Worm (Caenorhabditis elegans) whole organism, L1 larva: ENCODE measurements around the gene tba-4.

Experiments used
- C16A3.4 ChIP-seq: fragments of 150-350 bp; optimal IDR thresholded peaks from 2 replicates; lab custom pipeline; 2014; ENCODE audit warnings: missing biosample characterization, missing genetic modification characterization
- C34B4.2 ChIP-seq: sonication (generic microtip); optimal IDR thresholded peaks from 2 replicates; lab custom pipeline; 2017; ENCODE audit warnings: mild to moderate bottlenecking, missing genetic modification characterization, missing compliant biosample characterization
- aha-1 ChIP-seq: fragments of 150-350 bp; optimal IDR thresholded peaks from 2 replicates; lab custom pipeline; 2014; ENCODE audit warnings: missing biosample characterization, missing genetic modification characterization
- aly-2 ChIP-seq: fragments of 150-350 bp; optimal IDR thresholded peaks from 2 replicates; lab custom pipeline; 2014; ENCODE audit warnings: missing biosample characterization, missing genetic modification characterization
- ama-1 ChIP-seq: fragments of 150-350 bp; optimal IDR thresholded peaks from 2 replicates; lab custom pipeline; 2014
- blmp-1 ChIP-seq: fragments of 150-350 bp; optimal IDR thresholded peaks from 2 replicates; lab custom pipeline; 2014; ENCODE audit warnings: missing biosample characterization, missing genetic modification characterization
- ceh-63 ChIP-seq: fragments of 200-800 bp; sonication (Bioruptor generic); optimal IDR thresholded peaks from 2 replicates; lab custom pipeline; 2018; ENCODE audit warnings: mild to moderate bottlenecking, missing genetic modification characterization, missing compliant biosample characterization
- ceh-88 ChIP-seq: fragments of 200-800 bp; sonication (Bioruptor generic); IDR thresholded peaks from 2 replicates; pipeline ENCODE4 v1.3.6; 2022; ENCODE audit warnings: missing genetic modification characterization, missing compliant biosample characterization
- ceh-90 ChIP-seq: sonication (generic microtip); optimal IDR thresholded peaks from 2 replicates; lab custom pipeline; 2016; ENCODE audit warnings: missing genetic modification characterization, missing compliant biosample characterization
- ces-1 ChIP-seq: fragments of 150-350 bp; optimal IDR thresholded peaks from 2 replicates; lab custom pipeline; 2014; ENCODE audit warnings: missing biosample characterization, missing genetic modification reagents, missing genetic modification characterization
- dsc-1 ChIP-seq: sonication (generic microtip); optimal IDR thresholded peaks from 2 replicates; lab custom pipeline; 2016; ENCODE audit warnings: mild to moderate bottlenecking, missing genetic modification characterization, missing compliant biosample characterization
- egl-13 ChIP-seq: sonication (generic microtip); optimal IDR thresholded peaks from 2 replicates; lab custom pipeline; 2016; ENCODE audit warnings: missing genotype, missing genetic modification reagents, missing genetic modification characterization, missing compliant biosample characterization
- ets-5 ChIP-seq: fragments of 200-800 bp; sonication (Bioruptor generic); IDR thresholded peaks from 2 replicates; pipeline ENCODE4 v1.3.6; 2022; ENCODE audit warnings: missing genetic modification characterization, missing compliant biosample characterization
- fkh-10 ChIP-seq: sonication (generic microtip); optimal IDR thresholded peaks from 2 replicates; lab custom pipeline; 2017; ENCODE audit warnings: missing biosample characterization, missing genetic modification reagents, missing genetic modification characterization
- fkh-8 ChIP-seq: sonication (generic microtip); optimal IDR thresholded peaks from 2 replicates; lab custom pipeline; 2016; ENCODE audit warnings: mild to moderate bottlenecking, missing genetic modification characterization, missing compliant biosample characterization
- fos-1 ChIP-seq: fragments of 150-350 bp; optimal IDR thresholded peaks from 2 replicates; lab custom pipeline; 2014; ENCODE audit warnings: missing biosample characterization, missing genetic modification characterization
- grh-1 ChIP-seq: fragments of 200-800 bp; sonication (Bioruptor generic); IDR thresholded peaks from 2 replicates; pipeline ENCODE4 v1.3.6; 2022; ENCODE audit warnings: missing genetic modification reagents, missing genetic modification characterization, missing compliant biosample characterization
- hlh-17 ChIP-seq: fragments of 200-800 bp; sonication (Bioruptor generic); optimal IDR thresholded peaks from 2 replicates; lab custom pipeline; 2018; ENCODE audit warnings: missing genetic modification characterization, mild to moderate bottlenecking, missing compliant biosample characterization, moderate library complexity, borderline replicate concordance
- hlh-4 ChIP-seq: sonication (generic microtip); optimal IDR thresholded peaks from 2 replicates; lab custom pipeline; 2016; ENCODE audit warnings: mild to moderate bottlenecking, missing genetic modification characterization, missing compliant biosample characterization
- isw-1 ChIP-seq: fragments of 200-800 bp; sonication (Bioruptor generic); IDR thresholded peaks from 2 replicates; pipeline ENCODE4 v1.3.6; 2022; ENCODE audit warnings: missing genetic modification characterization, missing compliant biosample characterization
- lin-14 ChIP-seq: fragments of 200-800 bp; sonication (Bioruptor generic); optimal IDR thresholded peaks from 2 replicates; lab custom pipeline; 2018; ENCODE audit warnings: mild to moderate bottlenecking, missing genetic modification characterization, moderate library complexity, missing compliant biosample characterization
- lin-35 ChIP-seq, 2 experiments: fragments of 150-350 bp; optimal IDR thresholded peaks; 2 replicates each; lab custom pipeline; 2014; ENCODE audit warnings: missing biosample characterization in 2 of 2, missing genetic modification characterization in 2 of 2, missing genetic modification reagents in 2 of 2
- lir-3 ChIP-seq: sonication (generic microtip); optimal IDR thresholded peaks from 2 replicates; lab custom pipeline; 2016; ENCODE audit warnings: mild to moderate bottlenecking, missing genetic modification characterization, moderate library complexity, missing compliant biosample characterization; ENCODE audit not compliant: poor library complexity
- lsy-2 ChIP-seq, 2 experiments: fragments of 150-350 bp; optimal IDR thresholded peaks; 2 replicates each; lab custom pipeline; 2014; ENCODE audit warnings: missing biosample characterization in 2 of 2, missing genetic modification characterization in 2 of 2
- mab-9 ChIP-seq: fragments of 200-800 bp; sonication (Bioruptor generic); IDR thresholded peaks from 2 replicates; pipeline ENCODE4 v1.3.6; 2022; ENCODE audit warnings: missing genetic modification reagents, missing genetic modification characterization, missing compliant biosample characterization
- mef-2 ChIP-seq: fragments of 150-350 bp; optimal IDR thresholded peaks from 2 replicates; lab custom pipeline; 2014; ENCODE audit warnings: missing biosample characterization, missing genetic modification characterization
- mep-1 ChIP-seq: fragments of 150-350 bp; optimal IDR thresholded peaks from 2 replicates; lab custom pipeline; 2014; ENCODE audit warnings: missing biosample characterization, missing genetic modification characterization
- nhr-11 ChIP-seq: fragments of 150-350 bp; optimal IDR thresholded peaks from 2 replicates; lab custom pipeline; 2014; ENCODE audit warnings: missing biosample characterization, missing genetic modification characterization
- nhr-12 ChIP-seq: sonication (generic microtip); optimal IDR thresholded peaks from 2 replicates; lab custom pipeline; 2017; ENCODE audit warnings: missing biosample characterization, missing genetic modification characterization
- nhr-19 ChIP-seq: fragments of 200-800 bp; sonication (Bioruptor generic); conservative IDR thresholded peaks from 2 replicates; pipeline ENCODE4 v1.3.6; 2022; ENCODE audit warnings: missing genetic modification characterization, missing compliant biosample characterization
- nhr-237 ChIP-seq: fragments of 150-350 bp; optimal IDR thresholded peaks from 2 replicates; lab custom pipeline; 2014; ENCODE audit warnings: missing biosample characterization, missing genetic modification characterization
- nhr-28 ChIP-seq: fragments of 150-350 bp; optimal IDR thresholded peaks from 2 replicates; lab custom pipeline; 2014; ENCODE audit warnings: missing biosample characterization, missing genetic modification characterization
- nhr-47 ChIP-seq: sonication (generic microtip); optimal IDR thresholded peaks from 2 replicates; lab custom pipeline; 2016; ENCODE audit warnings: mild to moderate bottlenecking, missing genetic modification characterization, moderate library complexity, missing compliant biosample characterization
- nhr-76 ChIP-seq: sonication (generic microtip); optimal IDR thresholded peaks from 2 replicates; lab custom pipeline; 2017; ENCODE audit warnings: missing biosample characterization, missing genetic modification characterization
- pqm-1 ChIP-seq: sonication (generic microtip); optimal IDR thresholded peaks from 3 replicates; lab custom pipeline; 2017; ENCODE audit warnings: missing biosample characterization, missing genetic modification characterization
- rnt-1 ChIP-seq: sonication (generic microtip); optimal IDR thresholded peaks from 2 replicates; lab custom pipeline; 2016; ENCODE audit warnings: mild to moderate bottlenecking, missing genetic modification characterization, moderate library complexity, missing compliant biosample characterization
- skn-1 ChIP-seq: fragments of 150-350 bp; optimal IDR thresholded peaks from 2 replicates; lab custom pipeline; 2014; ENCODE audit warnings: missing biosample characterization, missing genetic modification characterization
- snu-23 ChIP-seq: sonication (generic microtip); optimal IDR thresholded peaks from 2 replicates; lab custom pipeline; 2016; ENCODE audit warnings: missing genetic modification characterization, missing compliant biosample characterization
- sptf-1 ChIP-seq: fragments of 150-350 bp; optimal IDR thresholded peaks from 2 replicates; lab custom pipeline; 2014; ENCODE audit warnings: missing biosample characterization, missing genetic modification characterization
- tbx-2 ChIP-seq: sonication (generic microtip); optimal IDR thresholded peaks from 2 replicates; lab custom pipeline; 2016; ENCODE audit warnings: missing genetic modification characterization, missing compliant biosample characterization
- tlp-1 ChIP-seq: fragments of 150-350 bp; optimal IDR thresholded peaks from 2 replicates; lab custom pipeline; 2014; ENCODE audit warnings: missing biosample characterization, missing genetic modification characterization
- unc-30 ChIP-seq: sonication (generic microtip); optimal IDR thresholded peaks from 2 replicates; lab custom pipeline; 2017; ENCODE audit warnings: missing biosample characterization, missing genetic modification characterization
- vab-15 ChIP-seq: sonication (generic microtip); optimal IDR thresholded peaks from 2 replicates; lab custom pipeline; 2017; ENCODE audit warnings: missing genotype, mild to moderate bottlenecking, missing genetic modification characterization, missing compliant biosample characterization
- xbp-1 ChIP-seq: sonication (generic microtip); optimal IDR thresholded peaks from 2 replicates; lab custom pipeline; 2016; ENCODE audit warnings: missing genetic modification characterization, missing compliant biosample characterization
- zip-4 ChIP-seq: fragments of 200-800 bp; sonication (Bioruptor generic); optimal IDR thresholded peaks from 2 replicates; lab custom pipeline; 2018; ENCODE audit warnings: mild to moderate bottlenecking, missing genetic modification characterization, moderate library complexity, missing compliant biosample characterization
- ztf-11 ChIP-seq, 2 experiments: sonication (generic microtip); optimal IDR thresholded peaks; 2 replicates each; lab custom pipeline; 2016 to 2017; ENCODE audit warnings: missing genetic modification characterization in 2 of 2, missing biosample characterization in 1 of 2, missing compliant biosample characterization in 1 of 2

tba-4 gene

DNA sequence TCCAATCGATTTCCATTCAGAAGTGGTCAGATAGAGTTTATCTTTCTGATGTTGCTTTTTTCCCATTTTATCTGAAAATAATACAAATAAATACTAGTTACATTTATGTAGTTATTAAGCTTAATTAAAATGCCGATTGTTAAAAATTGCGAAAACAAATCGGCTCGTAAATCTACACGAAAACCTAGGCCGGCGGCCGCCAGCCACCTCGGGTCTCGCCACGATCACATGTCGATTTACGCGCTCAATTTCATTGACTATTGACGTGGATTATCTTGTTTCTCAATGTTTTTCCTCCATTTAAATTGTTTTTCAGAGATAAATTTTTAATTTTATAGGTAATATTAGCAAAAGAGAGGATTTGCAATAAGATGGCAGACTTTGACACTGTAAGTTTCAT lies 46.0 kb upstream of the tba-4 start, which contains the start of the genes cyn-4 and copz-1 (continued):
- TF ChIP-seq pqm-1 (tag; lab: Kevin White, UChicago): no peak
- no peak for TF ChIP-seq hlh-17 (GFP tag; lab: Kevin White, UChicago)
- peak in 1 of 2 experiments; percentile 86 for TF ChIP-seq ztf-11 (tag; optimal IDR thresholded peaks at IDR 0.05; lab: Kevin White, UChicago)
- no peak for TF ChIP-seq C34B4.2 (tag; lab: Kevin White, UChicago)
- peak; percentile 60 for TF ChIP-seq grh-1 (GFP tag; lab: Robert Waterston, UW)
- no peak for TF ChIP-seq ces-1 (GFP tag; lab: Kevin White, UChicago)
- TF ChIP-seq blmp-1: peak; percentile 52
- TF ChIP-seq mab-9 (GFP tag; lab: Robert Waterston, UW): peak; percentile 54; the same call in 1 of the 2 replicates
- TF ChIP-seq C16A3.4 (tag; lab: Kevin White, UChicago): peak; percentile 80
- TF ChIP-seq egl-13 (tag; lab: Kevin White, UChicago): peak; percentile 78
- TF ChIP-seq nhr-12 (tag; lab: Kevin White, UChicago): no peak
- TF ChIP-seq nhr-28 (tag; lab: Kevin White, UChicago): no peak
- TF ChIP-seq tlp-1: no peak
- peak; percentile 84 for TF ChIP-seq ceh-90 (tag; lab: Kevin White, UChicago)
- TF ChIP-seq mef-2 (tag; lab: Kevin White, UChicago): no peak
- TF ChIP-seq hlh-4: no peak
- peak; percentile 40 for TF ChIP-seq nhr-237 (tag; lab: Kevin White, UChicago)
- peak; percentile 88 for TF ChIP-seq lin-14 (GFP tag; lab: Kevin White, UChicago)
- peak; percentile 87 for TF ChIP-seq dsc-1
- TF ChIP-seq fkh-10 (GFP tag; lab: Kevin White, UChicago): no peak
- TF ChIP-seq nhr-76 (tag; lab: Kevin White, UChicago): no peak
- no peak for TF ChIP-seq aha-1 (tag; lab: Kevin White, UChicago)
- TF ChIP-seq ceh-63 (GFP tag; lab: Kevin White, UChicago): no peak
- peak; percentile 91 for TF ChIP-seq tbx-2 (tag; lab: Kevin White, UChicago)
- TF ChIP-seq sptf-1 (tag; lab: Kevin White, UChicago): no peak
- TF ChIP-seq skn-1: peak; percentile 59
- peak; percentile 93 for TF ChIP-seq lir-3 (tag; lab: Kevin White, UChicago)
- no peak for TF ChIP-seq ets-5 (GFP tag; lab: Robert Waterston, UW)
- peak; percentile 90 for TF ChIP-seq xbp-1 (tag; lab: Kevin White, UChicago)
- peak; percentile 34 for TF ChIP-seq fos-1
- TF ChIP-seq lsy-2 (tag; optimal IDR thresholded peaks at IDR 0.05; lab: Kevin White, UChicago): peak; percentile 93 to 94
- peak; percentile 78 for TF ChIP-seq nhr-19
- TF ChIP-seq snu-23: peak; percentile 91
- peak; percentile 98 for TF ChIP-seq rnt-1 (tag; lab: Kevin White, UChicago)
- peak; percentile 79 for TF ChIP-seq mep-1 (tag; lab: Kevin White, UChicago)
- TF ChIP-seq nhr-47 (tag; lab: Kevin White, UChicago): peak; percentile 89
- TF ChIP-seq ceh-88 (GFP tag; lab: Robert Waterston, UW): no peak
- TF ChIP-seq nhr-11 (tag; lab: Kevin White, UChicago): peak; percentile 9
- peak; percentile 85 for TF ChIP-seq fkh-8 (tag; lab: Kevin White, UChicago)
- TF ChIP-seq isw-1 (GFP tag; lab: Robert Waterston, UW): peak; percentile 87
- peak; percentile 69 for TF ChIP-seq vab-15
- no peak for TF ChIP-seq unc-30 (tag; lab: Kevin White, UChicago)
- TF ChIP-seq aly-2: peak; percentile 28
- peak; percentile 53 for TF ChIP-seq zip-4 (GFP tag; lab: Kevin White, UChicago)
- peak; percentile 80 to 85 for TF ChIP-seq lin-35 (GFP tag; optimal IDR thresholded peaks at IDR 0.05; lab: Kevin White, UChicago)
- no peak for TF ChIP-seq ama-1
